Fruit fly (Drosophila melanogaster) whole organism, embryonic: ENCODE results near the gene CG12974.

Experiments used
- Atf6 ChIP-seq: fragments of 200-800 bp; sonication (Bioruptor generic); IDR thresholded peaks from 2 replicates; pipeline ENCODE4 v1.3.6; 2022; ENCODE audit warnings: missing biosample characterization, missing genetic modification characterization
- CG10431 ChIP-seq: fragments of 200-800 bp; sonication (Bioruptor generic); optimal IDR thresholded peaks from 3 replicates; lab custom pipeline; 2018; ENCODE audit warnings: missing biosample characterization, mild to moderate bottlenecking, missing genetic modification characterization
- CG10543 ChIP-seq: fragments of 200-800 bp; sonication (Bioruptor generic); optimal IDR thresholded peaks from 3 replicates; lab custom pipeline; 2017; ENCODE audit warnings: missing biosample characterization, mild to moderate bottlenecking, missing genetic modification characterization, moderate library complexity
- CG11247 ChIP-seq: fragments of 200-800 bp; sonication (Bioruptor generic); IDR thresholded peaks from 2 replicates; pipeline ENCODE4 v1.3.6; 2022; ENCODE audit warnings: missing biosample characterization, missing genetic modification characterization
- CG11504 ChIP-seq: fragments of 200-800 bp; sonication (Bioruptor generic); optimal IDR thresholded peaks from 3 replicates; lab custom pipeline; 2019; ENCODE audit warnings: missing biosample characterization, mild to moderate bottlenecking, missing genetic modification characterization, moderate library complexity
- CG14860 ChIP-seq: fragments of 200-800 bp; sonication (Bioruptor generic); IDR thresholded peaks from 3 replicates; pipeline ENCODE4 v1.3.6; 2022; ENCODE audit warnings: missing biosample characterization, missing genetic modification characterization; ENCODE audit not compliant: partially characterized antibody
- CG1602 ChIP-seq: fragments of 200-800 bp; sonication (Bioruptor generic); optimal IDR thresholded peaks from 3 replicates; lab custom pipeline; 2016; ENCODE audit warnings: missing biosample characterization, missing genetic modification characterization
- CG1603 ChIP-seq: fragments of 200-800 bp; sonication (Bioruptor generic); optimal IDR thresholded peaks from 2 replicates; lab custom pipeline; 2019; ENCODE audit warnings: missing biosample characterization, mild to moderate bottlenecking, missing genetic modification characterization, moderate library complexity
- CG17361 ChIP-seq: fragments of 200-800 bp; sonication (Bioruptor generic); IDR thresholded peaks from 3 replicates; pipeline ENCODE4 v1.3.6; 2022; ENCODE audit warnings: missing biosample characterization, missing genetic modification characterization
- CG17612 ChIP-seq: fragments of 200-800 bp; sonication (Bioruptor generic); IDR thresholded peaks from 2 replicates; pipeline ENCODE4 v1.3.6; 2022; ENCODE audit warnings: missing biosample characterization, missing genetic modification characterization
- CG18011 ChIP-seq: fragments of 200-800 bp; sonication (Bioruptor generic); optimal IDR thresholded peaks from 2 replicates; lab custom pipeline; 2017; ENCODE audit warnings: missing biosample characterization, missing genetic modification characterization, mild to moderate bottlenecking, moderate library complexity, missing genotype
- CG18599 ChIP-seq: fragments of 200-800 bp; sonication (Bioruptor generic); optimal IDR thresholded peaks from 3 replicates; lab custom pipeline; 2017; ENCODE audit warnings: missing biosample characterization, missing genetic modification characterization, mild to moderate bottlenecking, moderate library complexity, missing genetic modification reagents
- CG3065 ChIP-seq: fragments of 200-800 bp; sonication (Bioruptor generic); optimal IDR thresholded peaks from 2 replicates; lab custom pipeline; 2016; ENCODE audit warnings: missing biosample characterization, missing genetic modification characterization
- CG4328 ChIP-seq: fragments of 200-800 bp; sonication (Bioruptor generic); optimal IDR thresholded peaks from 3 replicates; lab custom pipeline; 2017; ENCODE audit warnings: missing biosample characterization, missing genetic modification reagents, missing genetic modification characterization
- CG43689 ChIP-seq: fragments of 200-800 bp; sonication (Bioruptor generic); IDR thresholded peaks from 2 replicates; pipeline ENCODE4 v1.3.6; 2022; ENCODE audit warnings: missing biosample characterization, missing genetic modification characterization
- CG4730 ChIP-seq: fragments of 200-800 bp; sonication (Bioruptor generic); IDR thresholded peaks from 2 replicates; pipeline ENCODE4 v1.3.6; 2022; ENCODE audit warnings: missing biosample characterization, missing genetic modification characterization
- CG6254 ChIP-seq: fragments of 200-800 bp; sonication (Bioruptor generic); optimal IDR thresholded peaks from 3 replicates; lab custom pipeline; 2017; ENCODE audit warnings: mild to moderate bottlenecking, missing biosample characterization, missing genetic modification reagents, missing genetic modification characterization
- CG7357 ChIP-seq: fragments of 200-800 bp; sonication (Bioruptor generic); IDR thresholded peaks from 3 replicates; pipeline ENCODE4 v1.3.6; 2022; ENCODE audit warnings: missing biosample characterization, missing genetic modification characterization
- CG8359 ChIP-seq: fragments of 200-800 bp; sonication (Bioruptor generic); optimal IDR thresholded peaks from 2 replicates; lab custom pipeline; 2017; ENCODE audit warnings: missing biosample characterization, mild to moderate bottlenecking, missing genetic modification characterization, borderline replicate concordance
- CG8388 ChIP-seq: fragments of 200-800 bp; sonication (Bioruptor generic); optimal IDR thresholded peaks from 2 replicates; lab custom pipeline; 2019; ENCODE audit warnings: missing biosample characterization, mild to moderate bottlenecking, missing genetic modification characterization, moderate library complexity
- CG8478 ChIP-seq: fragments of >200 bp; optimal IDR thresholded peaks from 2 replicates; lab custom pipeline; 2018
- CG9609 ChIP-seq: fragments of 200-800 bp; sonication (Bioruptor generic); optimal IDR thresholded peaks from 3 replicates; lab custom pipeline; 2016; ENCODE audit warnings: missing biosample characterization, missing genetic modification characterization
- CG9727 ChIP-seq: fragments of 200-800 bp; sonication (Bioruptor generic); optimal IDR thresholded peaks from 3 replicates; lab custom pipeline; 2017; ENCODE audit warnings: missing biosample characterization, mild to moderate bottlenecking, missing genetic modification characterization
- D19A ChIP-seq: fragments of 200-800 bp; optimal IDR thresholded peaks from 3 replicates; lab custom pipeline; 2019; ENCODE audit warnings: missing biosample characterization, mild to moderate bottlenecking, missing genetic modification characterization, moderate library complexity
- Doc2 ChIP-seq: fragments of 200-800 bp; sonication (Bioruptor generic); IDR thresholded peaks from 2 replicates; pipeline ENCODE4 v1.3.6; 2022; ENCODE audit warnings: missing biosample characterization, missing genetic modification characterization
- Eip74EF ChIP-seq, 2 experiments: fragments of 200-800 bp in 1 of 2; fragments of >200 bp in 1 of 2; sonication (Bioruptor generic) in 1 of 2; optimal IDR thresholded peaks; 2 replicates each; lab custom pipeline; 2017 to 2019; ENCODE audit warnings: missing biosample characterization in 2 of 2, missing genetic modification characterization in 2 of 2, mild to moderate bottlenecking in 1 of 2, moderate library complexity in 1 of 2
- Fer3 ChIP-seq: fragments of 200-800 bp; sonication (Bioruptor generic); optimal IDR thresholded peaks from 2 replicates; lab custom pipeline; 2018; ENCODE audit warnings: missing biosample characterization, mild to moderate bottlenecking, missing genetic modification characterization, moderate library complexity
- H15 ChIP-seq: fragments of 200-800 bp; sonication (Bioruptor generic); IDR thresholded peaks from 3 replicates; pipeline ENCODE4 v1.3.6; 2022; ENCODE audit warnings: missing biosample characterization, missing genetic modification characterization
- HLH4C ChIP-seq: fragments of 200-800 bp; sonication (Bioruptor generic); IDR thresholded peaks from 3 replicates; pipeline ENCODE4 v1.3.6; 2022; ENCODE audit warnings: missing biosample characterization, missing genetic modification characterization; ENCODE audit not compliant: partially characterized antibody
- HLHmδ ChIP-seq: fragments of 200-800 bp; sonication (Bioruptor generic); optimal IDR thresholded peaks from 2 replicates; lab custom pipeline; 2018; ENCODE audit warnings: missing biosample characterization, mild to moderate bottlenecking, missing genetic modification characterization, moderate library complexity
- MTF-1 ChIP-seq: fragments of 200-800 bp; sonication (Bioruptor generic); optimal IDR thresholded peaks from 2 replicates; lab custom pipeline; 2018; ENCODE audit warnings: missing biosample characterization, mild to moderate bottlenecking, missing genetic modification characterization, borderline replicate concordance
- NK7.1 ChIP-seq: fragments of 200-800 bp; sonication (Bioruptor generic); optimal IDR thresholded peaks from 3 replicates; lab custom pipeline; 2016; ENCODE audit warnings: missing biosample characterization, missing genetic modification characterization
- NfI ChIP-seq: fragments of 200-800 bp; sonication (Bioruptor generic); optimal IDR thresholded peaks from 3 replicates; lab custom pipeline; 2018; ENCODE audit warnings: missing biosample characterization, mild to moderate bottlenecking, missing genetic modification characterization, moderate library complexity
- bcd ChIP-seq: fragments of 200-800 bp; sonication (Bioruptor generic); optimal IDR thresholded peaks from 2 replicates; lab custom pipeline; 2017; ENCODE audit warnings: missing biosample characterization, mild to moderate bottlenecking, missing genetic modification characterization
- bigmax ChIP-seq: fragments of 200-800 bp; sonication (Bioruptor generic); optimal IDR thresholded peaks from 2 replicates; lab custom pipeline; 2018; ENCODE audit warnings: missing biosample characterization, mild to moderate bottlenecking, missing genetic modification characterization
- btn ChIP-seq: fragments of 200-800 bp; sonication (Bioruptor generic); optimal IDR thresholded peaks from 2 replicates; lab custom pipeline; 2016; ENCODE audit warnings: missing biosample characterization, missing genetic modification characterization
- cg ChIP-seq: fragments of 200-800 bp; sonication (Bioruptor generic); optimal IDR thresholded peaks from 3 replicates; lab custom pipeline; 2019; ENCODE audit warnings: missing biosample characterization, mild to moderate bottlenecking, missing genetic modification characterization, moderate library complexity
- crc ChIP-seq: fragments of 200-800 bp; sonication (Bioruptor generic); optimal IDR thresholded peaks from 2 replicates; lab custom pipeline; 2016; ENCODE audit warnings: missing biosample characterization, missing genetic modification characterization
- cwo ChIP-seq: fragments of 200-800 bp; sonication (Bioruptor generic); optimal IDR thresholded peaks from 3 replicates; lab custom pipeline; 2017; ENCODE audit warnings: missing biosample characterization, missing genetic modification characterization, mild to moderate bottlenecking, moderate library complexity, missing genetic modification reagents
- disco-r ChIP-seq: fragments of 200-800 bp; sonication (Bioruptor generic); optimal IDR thresholded peaks from 2 replicates; lab custom pipeline; 2016; ENCODE audit warnings: missing biosample characterization, missing genetic modification characterization
- dmrt11E ChIP-seq: fragments of 200-800 bp; sonication (Bioruptor generic); optimal IDR thresholded peaks from 3 replicates; lab custom pipeline; 2018; ENCODE audit warnings: missing biosample characterization, mild to moderate bottlenecking, missing genetic modification characterization, moderate library complexity
- fd3F ChIP-seq: fragments of 200-800 bp; sonication (Bioruptor generic); optimal IDR thresholded peaks from 2 replicates; lab custom pipeline; 2018; ENCODE audit warnings: missing biosample characterization, mild to moderate bottlenecking, missing genetic modification characterization, moderate library complexity
- fu2 ChIP-seq: fragments of 200-800 bp; sonication (Bioruptor generic); optimal IDR thresholded peaks from 2 replicates; lab custom pipeline; 2016; ENCODE audit warnings: missing biosample characterization, missing genetic modification characterization
- her ChIP-seq: fragments of 200-800 bp; sonication (Bioruptor generic); optimal IDR thresholded peaks from 2 replicates; lab custom pipeline; 2016; ENCODE audit warnings: missing biosample characterization, missing genetic modification characterization
- luna ChIP-seq: fragments of 200-800 bp; sonication (Bioruptor generic); optimal IDR thresholded peaks from 2 replicates; lab custom pipeline; 2016; ENCODE audit warnings: missing biosample characterization, missing genetic modification characterization
- nau ChIP-seq: fragments of 200-800 bp; sonication (Bioruptor generic); optimal IDR thresholded peaks from 3 replicates; lab custom pipeline; 2017; ENCODE audit warnings: missing biosample characterization, mild to moderate bottlenecking, missing genetic modification characterization, missing genetic modification reagents
- phol ChIP-seq: fragments of 200-800 bp; sonication (Bioruptor generic); optimal IDR thresholded peaks from 3 replicates; lab custom pipeline; 2018; ENCODE audit warnings: missing biosample characterization, mild to moderate bottlenecking, missing genetic modification characterization, moderate library complexity
- pnt ChIP-seq: fragments of 200-800 bp; sonication (Bioruptor generic); optimal IDR thresholded peaks from 3 replicates; lab custom pipeline; 2016; ENCODE audit warnings: missing biosample characterization, missing genetic modification characterization
- sob ChIP-seq: fragments of 200-800 bp; sonication (Bioruptor generic); IDR thresholded peaks from 2 replicates; pipeline ENCODE4 v1.3.6; 2022; ENCODE audit warnings: missing biosample characterization, missing genetic modification characterization
- stwl ChIP-seq: fragments of 200-800 bp; sonication (Bioruptor generic); optimal IDR thresholded peaks from 3 replicates; lab custom pipeline; 2018; ENCODE audit warnings: missing biosample characterization, mild to moderate bottlenecking, missing genetic modification characterization, moderate library complexity
- zen ChIP-seq: fragments of 200-800 bp; sonication (Bioruptor generic); optimal IDR thresholded peaks from 3 replicates; lab custom pipeline; 2018; ENCODE audit warnings: missing biosample characterization, mild to moderate bottlenecking, missing genetic modification characterization, moderate library complexity

The CG12974 gene

DNA sequence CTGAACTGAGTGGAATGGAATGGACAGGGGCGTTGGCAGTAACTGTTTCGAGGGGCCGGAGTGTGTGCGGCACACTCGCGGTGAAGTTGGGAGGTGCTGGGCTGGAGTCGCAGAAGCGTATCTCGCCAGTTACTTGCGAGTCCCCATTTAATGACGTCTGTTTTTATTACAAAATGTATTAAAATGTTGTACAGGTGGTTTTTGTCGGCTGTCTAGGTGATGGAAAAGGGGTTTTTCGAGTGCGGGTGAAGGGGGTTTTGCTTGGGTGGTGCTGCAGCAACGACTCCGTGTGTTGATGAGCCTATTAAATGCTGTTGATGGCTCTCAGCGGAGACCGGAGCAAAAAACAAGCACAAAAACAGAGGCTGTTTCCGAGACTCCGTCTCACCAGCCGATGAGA lies 34.4 kb downstream of the CG12974 start (continued):
- TF ChIP-seq Fer3: no peak
- no peak for TF ChIP-seq CG1602 (GFP tag; lab: Kevin White, UChicago)
- TF ChIP-seq CG8388 (GFP tag; lab: Kevin White, UChicago): peak; percentile 7
- no peak for TF ChIP-seq stwl (tag; lab: Kevin White, UChicago)
- no peak for TF ChIP-seq D19A
- TF ChIP-seq CG7357 (GFP tag; lab: Robert Waterston, UW): no peak
- TF ChIP-seq cwo (GFP tag; lab: Kevin White, UChicago): no peak
- no peak for TF ChIP-seq CG14860 (GFP tag; lab: Robert Waterston, UW)
- no peak for TF ChIP-seq CG3065 (GFP tag; lab: Kevin White, UChicago)
- peak; percentile 20 for TF ChIP-seq CG18599 (GFP tag; lab: Kevin White, UChicago)
- TF ChIP-seq HLH4C (GFP tag; lab: Robert Waterston, UW): no peak
- peak; percentile 47 for TF ChIP-seq CG10543 (GFP tag; lab: Kevin White, UChicago)
- no peak for TF ChIP-seq CG6254
- peak; percentile 18 for TF ChIP-seq CG11504
- no peak for TF ChIP-seq CG17612 (GFP tag; lab: Robert Waterston, UW)
- TF ChIP-seq luna (GFP tag; lab: Kevin White, UChicago): no peak
- no peak for TF ChIP-seq HLHmδ (GFP tag; lab: Kevin White, UChicago)
- TF ChIP-seq NK7.1: no peak
- no peak for TF ChIP-seq CG4730 (GFP tag; lab: Robert Waterston, UW)
- TF ChIP-seq pnt (GFP tag; lab: Kevin White, UChicago): no peak
- no peak for TF ChIP-seq CG8478 (lab: Kevin White, UChicago)
- no peak for TF ChIP-seq bcd (GFP tag; lab: Kevin White, UChicago)
- no peak for TF ChIP-seq phol (tag; lab: Kevin White, UChicago)
- no peak for TF ChIP-seq crc (GFP tag; lab: Kevin White, UChicago)
- no peak for TF ChIP-seq disco-r (GFP tag; lab: Kevin White, UChicago)
- no peak for TF ChIP-seq zen (tag; lab: Kevin White, UChicago)
- no peak for TF ChIP-seq CG18011
- TF ChIP-seq CG11247: no peak; the same call in 1 of the 2 replicates
- TF ChIP-seq Atf6 (GFP tag; lab: Robert Waterston, UW): 0 out of 2 replicates have a peak, but pooled peaks have one; percentile 30
- no peak for TF ChIP-seq bigmax
- TF ChIP-seq CG43689 (GFP tag; lab: Robert Waterston, UW): no peak
- TF ChIP-seq MTF-1: no peak
- no peak for TF ChIP-seq her (GFP tag; lab: Kevin White, UChicago)
- no peak for TF ChIP-seq nau
- TF ChIP-seq Doc2: no peak
- no peak for TF ChIP-seq CG9609 (GFP tag; lab: Kevin White, UChicago)
- TF ChIP-seq fu2: no peak
- TF ChIP-seq CG10431 (GFP tag; lab: Kevin White, UChicago): no peak
- no peak for TF ChIP-seq dmrt11E
- TF ChIP-seq CG17361 (GFP tag; lab: Robert Waterston, UW): no peak
- TF ChIP-seq NfI (GFP tag; lab: Kevin White, UChicago): peak; percentile 1
- TF ChIP-seq fd3F (GFP tag; lab: Kevin White, UChicago): no peak
- no peak for TF ChIP-seq CG8359 (GFP tag; lab: Kevin White, UChicago)
- TF ChIP-seq btn (GFP tag; lab: Kevin White, UChicago): no peak
- TF ChIP-seq cg (GFP tag; lab: Kevin White, UChicago): no peak
- TF ChIP-seq Eip74EF (GFP tag; optimal IDR thresholded peaks at IDR 0.05; lab: Kevin White, UChicago): no peak
- no peak for TF ChIP-seq CG4328 (GFP tag; lab: Kevin White, UChicago)
- TF ChIP-seq H15 (GFP tag; lab: Robert Waterston, UW): no peak
- peak; percentile 25 for TF ChIP-seq CG1603 (tag; lab: Kevin White, UChicago)
- no peak for TF ChIP-seq CG9727
- TF ChIP-seq sob (GFP tag; lab: Robert Waterston, UW): 0 out of 2 replicates have a peak, but pooled peaks have one; percentile 32
